Worm (Caenorhabditis elegans) whole organism, mixed stage, embryonic: ENCODE data around the gene unc-60.

Experiments
- blmp-1 ChIP-seq: fragments of 150-350 bp; optimal IDR thresholded peaks from 2 replicates; lab custom pipeline; 2014; ENCODE audit warnings: missing biosample characterization, missing genetic modification characterization
- ceh-39 ChIP-seq: fragments of 150-350 bp; optimal IDR thresholded peaks from 2 replicates; lab custom pipeline; 2014; ENCODE audit warnings: missing biosample characterization, missing genetic modification characterization
- ceh-83 ChIP-seq: fragments of 200-800 bp; sonication (Bioruptor generic); optimal IDR thresholded peaks from 2 replicates; lab custom pipeline; 2018; ENCODE audit warnings: mild to moderate bottlenecking, missing genetic modification characterization, missing compliant biosample characterization
- ces-1 ChIP-seq: fragments of 150-350 bp; optimal IDR thresholded peaks from 2 replicates; lab custom pipeline; 2014; ENCODE audit warnings: missing biosample characterization, missing genetic modification reagents, missing genetic modification characterization
- lin-13 ChIP-seq: fragments of 150-350 bp; optimal IDR thresholded peaks from 2 replicates; lab custom pipeline; 2014; ENCODE audit warnings: missing biosample characterization, missing genetic modification characterization
- mep-1 ChIP-seq: fragments of 150-350 bp; optimal IDR thresholded peaks from 2 replicates; lab custom pipeline; 2017; ENCODE audit warnings: missing biosample characterization, missing genetic modification reagents, missing genetic modification characterization, inconsistent platforms
- mls-2 ChIP-seq: sonication (generic microtip); optimal IDR thresholded peaks from 2 replicates; lab custom pipeline; 2016; ENCODE audit warnings: mild to moderate bottlenecking, missing genetic modification characterization, moderate library complexity, missing compliant biosample characterization
- nhr-12 ChIP-seq: fragments of 150-350 bp; optimal IDR thresholded peaks from 2 replicates; lab custom pipeline; 2014; ENCODE audit warnings: missing biosample characterization, missing genetic modification characterization
- nhr-2 ChIP-seq: fragments of 150-350 bp; optimal IDR thresholded peaks from 2 replicates; lab custom pipeline; 2014; ENCODE audit warnings: missing biosample characterization, missing genetic modification characterization
- nhr-76 ChIP-seq: sonication (generic microtip); optimal IDR thresholded peaks from 2 replicates; lab custom pipeline; 2017; ENCODE audit warnings: missing biosample characterization, missing genetic modification characterization
- sem-2 ChIP-seq: fragments of 200-800 bp; sonication (Bioruptor generic); optimal IDR thresholded peaks from 2 replicates; lab custom pipeline; 2018; ENCODE audit warnings: mild to moderate bottlenecking, missing genetic modification characterization, missing compliant biosample characterization
- snpc-4 ChIP-seq: fragments of 150-350 bp; optimal IDR thresholded peaks from 2 replicates; lab custom pipeline; 2014; ENCODE audit warnings: missing biosample characterization, missing genetic modification characterization
- unc-120 ChIP-seq: sonication (generic microtip); optimal IDR thresholded peaks from 2 replicates; lab custom pipeline; 2017; ENCODE audit warnings: missing genetic modification characterization, missing compliant biosample characterization; ENCODE audit not compliant: poor library complexity, severe bottlenecking
- unc-39 ChIP-seq: fragments of 150-350 bp; optimal IDR thresholded peaks from 2 replicates; lab custom pipeline; 2014; ENCODE audit warnings: missing biosample characterization, missing genetic modification characterization
- zip-8 ChIP-seq: fragments of 150-350 bp; optimal IDR thresholded peaks from 2 replicates; lab custom pipeline; 2014; ENCODE audit warnings: missing biosample characterization, missing genetic modification characterization

unc-60 gene

ce11 chrV:1522485-1522884 lies 47.6 kb downstream of the unc-60 start, which contains the start of gene str-243:
TSS of gene str-243 (plus strand) at chrV:1522785.
- no peak for TF ChIP-seq zip-8 (tag; lab: Kevin White, UChicago)
- TF ChIP-seq unc-120, result no peak
- TF ChIP-seq snpc-4, result no peak
- TF ChIP-seq nhr-76 (tag; lab: Kevin White, UChicago), result no peak
- TF ChIP-seq mep-1, result no peak

DNA sequence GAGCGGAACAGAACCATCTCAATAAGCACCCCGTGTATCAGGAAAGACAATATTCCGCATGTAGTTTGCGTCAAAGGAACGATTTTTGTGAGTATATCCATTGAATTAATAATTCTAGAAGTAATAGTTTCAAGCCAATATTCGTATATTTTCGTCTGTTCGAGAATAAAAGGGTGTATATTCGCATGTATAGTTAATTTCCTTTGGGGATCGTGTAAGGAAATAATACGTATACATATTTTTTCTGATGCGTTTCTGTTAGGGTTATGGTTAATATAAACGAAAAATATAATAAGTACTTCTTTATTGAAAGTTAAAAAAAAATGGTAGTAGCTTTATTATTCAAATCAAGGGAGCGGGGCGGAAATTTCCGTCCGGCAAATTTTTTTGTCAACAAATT lies 53.1 kb downstream of the unc-60 start, which contains the start of gene str-236:
TSS of gene str-236 (minus strand) at position 101 of the 400 bp plus-strand sequence.
- TF ChIP-seq nhr-12 (tag; lab: Kevin White, UChicago), result no peak
- TF ChIP-seq nhr-2 (tag; lab: Kevin White, UChicago), result no peak
- no peak for TF ChIP-seq mls-2 (tag; lab: Kevin White, UChicago)
- TF ChIP-seq ceh-83 (GFP tag; lab: Kevin White, UChicago), result no peak
- TF ChIP-seq unc-39 (tag; lab: Kevin White, UChicago), result no peak
- no peak for TF ChIP-seq ceh-39
- TF ChIP-seq lin-13 (tag; lab: Kevin White, UChicago), result no peak
- TF ChIP-seq ces-1, result no peak
- no peak for TF ChIP-seq blmp-1 (tag; lab: Kevin White, UChicago)
- no peak for TF ChIP-seq snpc-4
- TF ChIP-seq sem-2 (GFP tag; lab: Kevin White, UChicago), result no peak
